Fruit fly (Drosophila melanogaster) S2 (cell line): ENCODE results near the gene Pgant7.

ENCODE experiments used
- CG8478 ChIP-seq: fragments of >200 bp; optimal IDR thresholded peaks from 2 replicates; lab custom pipeline; 2018
- CTCF ChIP-seq, 2 experiments: fragments of >200 bp; optimal IDR thresholded peaks; 2 replicates each; lab custom pipeline; 2018

Pgant7 gene

dm6 chrX:18499679-18500187, at the start of gene Pgant7, which contains the start of gene Xrcc2:
Gene Pgant7, minus strand, starts transcription at chrX:18499986.
Gene Xrcc2, plus strand, starts transcription at chrX:18500127.
- no peak for TF ChIP-seq CG8478 (lab: Kevin White, UChicago)
- no peak for TF ChIP-seq CTCF (optimal IDR thresholded peaks at IDR 0.05; lab: Kevin White, UChicago)

- no peak for TF ChIP-seq CG8478 (lab: Kevin White, UChicago)
- TF ChIP-seq CTCF (optimal IDR thresholded peaks at IDR 0.05; lab: Kevin White, UChicago), result no peak
Measured at dm6 chrX:18547707-18548106, 47.9 kb upstream of the Pgant7 start.

dm6 chrX:18546785-18547184, 47.0 kb upstream of the Pgant7 start:
- TF ChIP-seq CTCF (optimal IDR thresholded peaks at IDR 0.05; lab: Kevin White, UChicago) (no peak), CG8478 (lab: Kevin White, UChicago) (no peak)

dm6 chrX:18545157-18545556, 45.4 kb upstream of the Pgant7 start:
- no peak for TF ChIP-seq CTCF (optimal IDR thresholded peaks at IDR 0.05; lab: Kevin White, UChicago)

dm6 chrX:18544732-18545131, 44.9 kb upstream of the Pgant7 start:
- TF ChIP-seq CG8478 (lab: Kevin White, UChicago), result no peak
- TF ChIP-seq CTCF (optimal IDR thresholded peaks at IDR 0.05; lab: Kevin White, UChicago), result no peak

- TF ChIP-seq CTCF (optimal IDR thresholded peaks at IDR 0.05; lab: Kevin White, UChicago), result no peak
- no peak for TF ChIP-seq CG8478 (lab: Kevin White, UChicago)
Measured at dm6 chrX:18543328-18543727, 43.5 kb upstream of the Pgant7 start.

- TF ChIP-seq CTCF (optimal IDR thresholded peaks at IDR 0.05; lab: Kevin White, UChicago) (no peak), CG8478 (lab: Kevin White, UChicago) (no peak)
Measured at dm6 chrX:18541915-18542314, 42.1 kb upstream of the Pgant7 start.

dm6 chrX:18540268-18540667, 40.5 kb upstream of the Pgant7 start:
- no peak for TF ChIP-seq CTCF (optimal IDR thresholded peaks at IDR 0.05; lab: Kevin White, UChicago)
- no peak for TF ChIP-seq CG8478 (lab: Kevin White, UChicago)

- TF ChIP-seq CG8478 (lab: Kevin White, UChicago) (no peak), CTCF (optimal IDR thresholded peaks at IDR 0.05; lab: Kevin White, UChicago) (no peak)
Measured at dm6 chrX:18538204-18538864, 38.5 kb upstream of the Pgant7 start.

dm6 chrX:18537066-18537759, 37.4 kb upstream of the Pgant7 start:
- TF ChIP-seq CG8478 (lab: Kevin White, UChicago) (no peak), CTCF (optimal IDR thresholded peaks at IDR 0.05; lab: Kevin White, UChicago) (no peak)

dm6 chrX:18534393-18534792, 34.6 kb upstream of the Pgant7 start:
- TF ChIP-seq CTCF (optimal IDR thresholded peaks at IDR 0.05; lab: Kevin White, UChicago) (no peak), CG8478 (lab: Kevin White, UChicago) (no peak)

- TF ChIP-seq CG8478 (lab: Kevin White, UChicago) (no peak), CTCF (optimal IDR thresholded peaks at IDR 0.05; lab: Kevin White, UChicago) (no peak)
Measured at dm6 chrX:18533308-18533707, 33.5 kb upstream of the Pgant7 start.

- TF ChIP-seq CTCF (optimal IDR thresholded peaks at IDR 0.05; lab: Kevin White, UChicago) (no peak), CG8478 (lab: Kevin White, UChicago) (no peak)
Measured at dm6 chrX:18528166-18528733, 28.5 kb upstream of the Pgant7 start, which contains the start of the genes CG15042 and CG15047. Gene CG15042, minus strand, starts transcription at chrX:18528266. Gene CG15047, plus strand, starts transcription at chrX:18528683.

- TF ChIP-seq CTCF (optimal IDR thresholded peaks at IDR 0.05; lab: Kevin White, UChicago), result no peak
- TF ChIP-seq CG8478 (lab: Kevin White, UChicago), result no peak
Measured at dm6 chrX:18524594-18525266, 24.9 kb upstream of the Pgant7 start.
